Fruit fly (Drosophila melanogaster) whole organism, embryonic: Measurements from ENCODE around the gene sff.

Source experiments
- B-H1 ChIP-seq: fragments of 200-800 bp; sonication (Bioruptor generic); IDR thresholded peaks from 3 replicates; pipeline ENCODE4 v1.3.6; 2022; ENCODE audit warnings: missing biosample characterization, missing genetic modification characterization
- BEAF-32 ChIP-seq: fragments of 200-800 bp; sonication (Bioruptor generic); optimal IDR thresholded peaks from 3 replicates; lab custom pipeline; 2017; ENCODE audit warnings: missing biosample characterization, missing genetic modification characterization, mild to moderate bottlenecking, moderate library complexity, missing genetic modification reagents
- CG10274 ChIP-seq: fragments of 200-800 bp; sonication (Bioruptor generic); optimal IDR thresholded peaks from 3 replicates; lab custom pipeline; 2017; ENCODE audit warnings: missing biosample characterization, mild to moderate bottlenecking, missing genetic modification characterization
- CG10979 ChIP-seq: fragments of 200-800 bp; sonication (Bioruptor generic); optimal IDR thresholded peaks from 2 replicates; lab custom pipeline; 2018; ENCODE audit warnings: missing biosample characterization, mild to moderate bottlenecking, missing genetic modification characterization, moderate library complexity
- CG13123 ChIP-seq: fragments of 200-800 bp; sonication (Bioruptor generic); optimal IDR thresholded peaks from 2 replicates; lab custom pipeline; 2016; ENCODE audit warnings: missing biosample characterization, missing genetic modification characterization
- CG14014 ChIP-seq: fragments of 200-800 bp; sonication (Bioruptor generic); IDR thresholded peaks from 2 replicates; pipeline ENCODE4 v1.3.6; 2022; ENCODE audit warnings: missing biosample characterization, missing genetic modification characterization
- CG14050 ChIP-seq: fragments of 200-800 bp; sonication (Bioruptor generic); IDR thresholded peaks from 3 replicates; pipeline ENCODE4 v1.3.6; 2022; ENCODE audit warnings: missing biosample characterization, missing genetic modification characterization
- CG16779 ChIP-seq: fragments of 200-800 bp; sonication (Bioruptor generic); IDR thresholded peaks from 2 replicates; pipeline ENCODE4 v1.3.6; 2022; ENCODE audit warnings: missing biosample characterization, missing genetic modification characterization
- CG16863 ChIP-seq: fragments of 200-800 bp; sonication (Bioruptor generic); optimal IDR thresholded peaks from 3 replicates; lab custom pipeline; 2016; ENCODE audit warnings: missing biosample characterization, missing genetic modification characterization
- CG17829 ChIP-seq: fragments of 200-800 bp; optimal IDR thresholded peaks from 2 replicates; lab custom pipeline; 2019; ENCODE audit warnings: missing biosample characterization, mild to moderate bottlenecking, missing genetic modification characterization, moderate library complexity
- CG18011 ChIP-seq: fragments of 200-800 bp; sonication (Bioruptor generic); optimal IDR thresholded peaks from 2 replicates; lab custom pipeline; 2017; ENCODE audit warnings: missing biosample characterization, missing genetic modification characterization, mild to moderate bottlenecking, moderate library complexity, missing genotype
- CG43689 ChIP-seq: fragments of 200-800 bp; sonication (Bioruptor generic); IDR thresholded peaks from 2 replicates; pipeline ENCODE4 v1.3.6; 2022; ENCODE audit warnings: missing biosample characterization, missing genetic modification characterization
- CG5245 ChIP-seq: fragments of 200-800 bp; sonication (Bioruptor generic); optimal IDR thresholded peaks from 3 replicates; lab custom pipeline; 2016; ENCODE audit warnings: missing biosample characterization, missing genetic modification characterization
- CG7357 ChIP-seq: fragments of 200-800 bp; sonication (Bioruptor generic); IDR thresholded peaks from 3 replicates; pipeline ENCODE4 v1.3.6; 2022; ENCODE audit warnings: missing biosample characterization, missing genetic modification characterization
- CG9437 ChIP-seq: fragments of 200-800 bp; sonication (Bioruptor generic); optimal IDR thresholded peaks from 2 replicates; lab custom pipeline; 2018; ENCODE audit warnings: missing biosample characterization, mild to moderate bottlenecking, missing genetic modification characterization
- CG9609 ChIP-seq: fragments of 200-800 bp; sonication (Bioruptor generic); optimal IDR thresholded peaks from 3 replicates; lab custom pipeline; 2016; ENCODE audit warnings: missing biosample characterization, missing genetic modification characterization
- CG9727 ChIP-seq: fragments of 200-800 bp; sonication (Bioruptor generic); optimal IDR thresholded peaks from 3 replicates; lab custom pipeline; 2017; ENCODE audit warnings: missing biosample characterization, mild to moderate bottlenecking, missing genetic modification characterization
- CkIIα-i1 ChIP-seq: fragments of 200-800 bp; sonication (Bioruptor generic); IDR thresholded peaks from 2 replicates; pipeline ENCODE4 v1.3.6; 2022; ENCODE audit warnings: missing biosample characterization, missing genetic modification characterization
- E2f2 ChIP-seq: fragments of 200-800 bp; sonication (Bioruptor generic); IDR thresholded peaks from 2 replicates; pipeline ENCODE4 v1.3.6; 2022; ENCODE audit warnings: missing biosample characterization, missing genetic modification characterization
- Gug ChIP-seq: fragments of 200-800 bp; sonication (Bioruptor generic); IDR thresholded peaks from 4 replicates; pipeline ENCODE4 v1.3.6; 2022; ENCODE audit warnings: missing biosample characterization, missing genetic modification characterization
- HLH4C ChIP-seq: fragments of 200-800 bp; sonication (Bioruptor generic); IDR thresholded peaks from 3 replicates; pipeline ENCODE4 v1.3.6; 2022; ENCODE audit warnings: missing biosample characterization, missing genetic modification characterization; ENCODE audit not compliant: partially characterized antibody
- HLH54F ChIP-seq: fragments of 200-800 bp; sonication (Bioruptor generic); optimal IDR thresholded peaks from 3 replicates; lab custom pipeline; 2016; ENCODE audit warnings: missing biosample characterization, missing genetic modification characterization
- HmgZ ChIP-seq: fragments of 200-800 bp; sonication (Bioruptor generic); optimal IDR thresholded peaks from 2 replicates; lab custom pipeline; 2018; ENCODE audit warnings: missing biosample characterization, mild to moderate bottlenecking, missing genetic modification characterization
- Hr3 ChIP-seq: fragments of 200-800 bp; sonication (Bioruptor generic); optimal IDR thresholded peaks from 3 replicates; lab custom pipeline; 2016; ENCODE audit warnings: missing biosample characterization, missing genetic modification characterization
- MTF-1 ChIP-seq: fragments of 200-800 bp; sonication (Bioruptor generic); optimal IDR thresholded peaks from 2 replicates; lab custom pipeline; 2018; ENCODE audit warnings: missing biosample characterization, mild to moderate bottlenecking, missing genetic modification characterization, borderline replicate concordance
- Nf-YC ChIP-seq: fragments of 200-800 bp; optimal IDR thresholded peaks from 3 replicates; lab custom pipeline; 2019; ENCODE audit warnings: missing biosample characterization, mild to moderate bottlenecking, missing genetic modification characterization, moderate library complexity
- PHDP ChIP-seq: fragments of 200-800 bp; sonication (Bioruptor generic); optimal IDR thresholded peaks from 3 replicates; lab custom pipeline; 2018; ENCODE audit warnings: missing biosample characterization, mild to moderate bottlenecking, missing genetic modification characterization, moderate library complexity
- Poxn ChIP-seq: fragments of 200-800 bp; sonication (Bioruptor generic); IDR thresholded peaks from 2 replicates; pipeline ENCODE4 v1.3.6; 2022; ENCODE audit warnings: missing biosample characterization, missing genetic modification characterization
- Ravus ChIP-seq: fragments of 200-800 bp; sonication (Bioruptor generic); IDR thresholded peaks from 2 replicates; pipeline ENCODE4 v1.3.6; 2022; ENCODE audit warnings: missing biosample characterization, missing genetic modification characterization
- Rfx ChIP-seq: fragments of 200-800 bp; sonication (Bioruptor generic); IDR thresholded peaks from 2 replicates; pipeline ENCODE4 v1.3.6; 2022; ENCODE audit warnings: missing biosample characterization, missing genetic modification characterization
- Ssrp ChIP-seq: fragments of 200-800 bp; sonication (Bioruptor generic); optimal IDR thresholded peaks from 2 replicates; lab custom pipeline; 2018; ENCODE audit warnings: missing biosample characterization, mild to moderate bottlenecking, missing genetic modification characterization, moderate library complexity
- Stat92E ChIP-seq, 3 experiments: fragments of >200 bp in 2 of 3; fragments of 200-800 bp in 1 of 3; sonication (Bioruptor generic) in 1 of 3; optimal IDR thresholded peaks; 2 replicates each; lab custom pipeline; 2017 to 2019; ENCODE audit warnings: missing biosample characterization in 3 of 3, missing genetic modification characterization in 3 of 3, mild to moderate bottlenecking in 1 of 3, moderate library complexity in 1 of 3
- crc ChIP-seq: fragments of 200-800 bp; sonication (Bioruptor generic); optimal IDR thresholded peaks from 2 replicates; lab custom pipeline; 2016; ENCODE audit warnings: missing biosample characterization, missing genetic modification characterization
- emc ChIP-seq: fragments of 200-800 bp; sonication (Bioruptor generic); optimal IDR thresholded peaks from 2 replicates; lab custom pipeline; 2016; ENCODE audit warnings: missing biosample characterization, missing genetic modification characterization
- ems ChIP-seq: fragments of 200-800 bp; sonication (Bioruptor generic); optimal IDR thresholded peaks from 3 replicates; lab custom pipeline; 2016; ENCODE audit warnings: missing biosample characterization, missing genetic modification characterization
- esg ChIP-seq: fragments of 200-800 bp; sonication (Bioruptor generic); conservative IDR thresholded peaks from 2 replicates; pipeline ENCODE4 v1.3.6; 2022; ENCODE audit warnings: missing biosample characterization, missing genetic modification characterization
- fd102C ChIP-seq: fragments of 200-800 bp; sonication (Bioruptor generic); optimal IDR thresholded peaks from 2 replicates; lab custom pipeline; 2018; ENCODE audit warnings: missing biosample characterization, mild to moderate bottlenecking, missing genetic modification characterization, moderate library complexity
- gce ChIP-seq: fragments of 200-800 bp; sonication (Bioruptor generic); IDR thresholded peaks from 3 replicates; pipeline ENCODE4 v1.3.6; 2022; ENCODE audit warnings: missing biosample characterization, missing genetic modification characterization
- knrl ChIP-seq: fragments of 200-800 bp; sonication (Bioruptor generic); IDR thresholded peaks from 3 replicates; pipeline ENCODE4 v1.3.6; 2022; ENCODE audit warnings: missing biosample characterization, missing genetic modification characterization; ENCODE audit not compliant: partially characterized antibody
- lbe ChIP-seq: fragments of 200-800 bp; sonication (Bioruptor generic); optimal IDR thresholded peaks from 2 replicates; lab custom pipeline; 2016; ENCODE audit warnings: missing biosample characterization, mild to moderate bottlenecking, missing genetic modification characterization
- luna ChIP-seq: fragments of 200-800 bp; sonication (Bioruptor generic); optimal IDR thresholded peaks from 2 replicates; lab custom pipeline; 2016; ENCODE audit warnings: missing biosample characterization, missing genetic modification characterization
- nau ChIP-seq: fragments of 200-800 bp; sonication (Bioruptor generic); optimal IDR thresholded peaks from 3 replicates; lab custom pipeline; 2017; ENCODE audit warnings: missing biosample characterization, mild to moderate bottlenecking, missing genetic modification characterization, missing genetic modification reagents
- pnt ChIP-seq: fragments of 200-800 bp; sonication (Bioruptor generic); optimal IDR thresholded peaks from 3 replicates; lab custom pipeline; 2016; ENCODE audit warnings: missing biosample characterization, missing genetic modification characterization
- schlank ChIP-seq: fragments of 200-800 bp; sonication (Bioruptor generic); optimal IDR thresholded peaks from 2 replicates; lab custom pipeline; 2018; ENCODE audit warnings: missing biosample characterization, mild to moderate bottlenecking, missing genetic modification characterization
- sob ChIP-seq: fragments of 200-800 bp; sonication (Bioruptor generic); IDR thresholded peaks from 2 replicates; pipeline ENCODE4 v1.3.6; 2022; ENCODE audit warnings: missing biosample characterization, missing genetic modification characterization
- sr ChIP-seq: fragments of 200-800 bp; sonication (Bioruptor generic); IDR thresholded peaks from 3 replicates; pipeline ENCODE4 v1.3.6; 2022; ENCODE audit warnings: missing biosample characterization, missing genetic modification characterization
- stc ChIP-seq: fragments of 200-800 bp; sonication (Bioruptor generic); IDR thresholded peaks from 2 replicates; pipeline ENCODE4 v1.3.6; 2022; ENCODE audit warnings: missing biosample characterization, missing genetic modification characterization
- tap ChIP-seq: fragments of 200-800 bp; optimal IDR thresholded peaks from 3 replicates; lab custom pipeline; 2019; ENCODE audit warnings: missing biosample characterization, mild to moderate bottlenecking, missing genetic modification characterization, moderate library complexity
- tin ChIP-seq: fragments of 200-800 bp; sonication (Bioruptor generic); optimal IDR thresholded peaks from 3 replicates; lab custom pipeline; 2016; ENCODE audit warnings: missing biosample characterization, missing genetic modification characterization
- tio ChIP-seq: fragments of 200-800 bp; sonication (Bioruptor generic); optimal IDR thresholded peaks from 2 replicates; lab custom pipeline; 2017; ENCODE audit warnings: missing biosample characterization, missing genetic modification characterization, inconsistent platforms
- z ChIP-seq: fragments of 200-800 bp; sonication (Bioruptor generic); IDR thresholded peaks from 3 replicates; pipeline ENCODE4 v1.3.6; 2022; ENCODE audit warnings: missing biosample characterization, missing genetic modification characterization

The sff gene

dm6 chr3L:15921043-15921621 is 3.5 kb downstream of the sff start (continued):
- no peak for TF ChIP-seq CG10979 (tag; lab: Kevin White, UChicago)
- TF ChIP-seq luna (GFP tag; lab: Kevin White, UChicago) = peak; percentile 27
- TF ChIP-seq CG16779 = no peak
- 0 out of 2 replicates have a peak, but pooled peaks have one; percentile 25 for TF ChIP-seq Rfx (GFP tag; lab: Robert Waterston, UW)
- no peak for TF ChIP-seq fd102C (GFP tag; lab: Kevin White, UChicago)
- peak; percentile 44 for TF ChIP-seq nau (GFP tag; lab: Kevin White, UChicago)
- no peak for TF ChIP-seq pnt (GFP tag; lab: Kevin White, UChicago)
- no peak for TF ChIP-seq emc (GFP tag; lab: Kevin White, UChicago)
- no peak for TF ChIP-seq B-H1 (GFP tag; lab: Robert Waterston, UW)
- peak; percentile 2 for TF ChIP-seq tio
- TF ChIP-seq gce = no peak
- no peak for TF ChIP-seq knrl
- TF ChIP-seq CG9437 (GFP tag; lab: Kevin White, UChicago) = peak; percentile 39
- no peak for TF ChIP-seq stc (GFP tag; lab: Robert Waterston, UW)
- no peak for TF ChIP-seq CG17829 (tag; lab: Kevin White, UChicago)
- no peak for TF ChIP-seq Ravus (GFP tag; lab: Robert Waterston, UW)
- TF ChIP-seq tap = no peak
- peak; percentile 14 for TF ChIP-seq CG16863 (GFP tag; lab: Kevin White, UChicago)
- no peak for TF ChIP-seq z (GFP tag; lab: Robert Waterston, UW)
- peak; percentile 8 for TF ChIP-seq tin (GFP tag; lab: Kevin White, UChicago)
- TF ChIP-seq Poxn = no peak
- TF ChIP-seq PHDP = peak; percentile 49
- peak; percentile 21; the same call in 1 of the 2 replicates for TF ChIP-seq esg
- no peak for TF ChIP-seq CkIIα-i1 (GFP tag; lab: Robert Waterston, UW)
- peak; percentile 3 for TF ChIP-seq Nf-YC
- TF ChIP-seq CG13123 (GFP tag; lab: Kevin White, UChicago) = no peak
- TF ChIP-seq CG7357 (GFP tag; lab: Robert Waterston, UW) = no peak
- peak; percentile 13 for TF ChIP-seq ems (GFP tag; lab: Kevin White, UChicago)
- TF ChIP-seq Stat92E (GFP tag; optimal IDR thresholded peaks at IDR 0.05; lab: Kevin White, UChicago) = no peak
- no peak for TF ChIP-seq schlank (tag; lab: Kevin White, UChicago)
- peak; percentile 24 for TF ChIP-seq HLH54F (GFP tag; lab: Kevin White, UChicago)
- TF ChIP-seq E2f2 (GFP tag; lab: Robert Waterston, UW) = no peak
- TF ChIP-seq MTF-1 (GFP tag; lab: Kevin White, UChicago) = no peak
- peak; percentile 52; the same call in 1 of the 2 replicates for TF ChIP-seq sob (GFP tag; lab: Robert Waterston, UW)
- TF ChIP-seq CG18011 = no peak
- peak; percentile 2 for TF ChIP-seq CG10274 (GFP tag; lab: Kevin White, UChicago)
- no peak for TF ChIP-seq BEAF-32 (GFP tag; lab: Kevin White, UChicago)
- no peak for TF ChIP-seq CG14050 (GFP tag; lab: Robert Waterston, UW)
- no peak for TF ChIP-seq HmgZ (tag; lab: Kevin White, UChicago)
- TF ChIP-seq CG9727 (GFP tag; lab: Kevin White, UChicago) = peak; percentile 71
- TF ChIP-seq Hr3 (GFP tag; lab: Kevin White, UChicago) = peak; percentile 31
- TF ChIP-seq CG9609 (GFP tag; lab: Kevin White, UChicago) = no peak
- TF ChIP-seq sr = no peak
- no peak for TF ChIP-seq HLH4C (GFP tag; lab: Robert Waterston, UW)
- TF ChIP-seq CG14014 = no peak
- peak; percentile 30 for TF ChIP-seq Ssrp
- TF ChIP-seq Gug (GFP tag; lab: Robert Waterston, UW) = 0 out of 4 replicates have a peak, but pooled peaks have one; percentile 8
- TF ChIP-seq lbe (GFP tag; lab: Kevin White, UChicago) = no peak
- no peak for TF ChIP-seq crc (GFP tag; lab: Kevin White, UChicago)
- no peak for TF ChIP-seq CG5245 (GFP tag; lab: Kevin White, UChicago)
- no peak for TF ChIP-seq CG43689 (GFP tag; lab: Robert Waterston, UW)
